Worm (Caenorhabditis elegans) whole organism, L4/young adult: ENCODE measurements around the gene tsfm-1.

ENCODE experiments used
- W03F9.2 ChIP-seq: fragments of 150-350 bp; optimal IDR thresholded peaks from 2 replicates; lab custom pipeline; 2014; ENCODE audit warnings: missing biosample characterization, missing genetic modification characterization
- dao-5 ChIP-seq: sonication (generic microtip); optimal IDR thresholded peaks from 2 replicates; lab custom pipeline; 2016; ENCODE audit warnings: missing genotype, missing genetic modification characterization, moderate library complexity, missing compliant biosample characterization
- him-1 ChIP-seq: sonication (generic microtip); optimal IDR thresholded peaks from 2 replicates; lab custom pipeline; 2016; ENCODE audit warnings: missing genotype, missing genetic modification reagents, missing genetic modification characterization, missing compliant biosample characterization

- TF ChIP-seq dao-5 (tag; lab: Kevin White, UChicago) (no peak), W03F9.2 (tag; lab: Kevin White, UChicago) (no peak), him-1 (no peak)
Observed at ce11 chrV:12287667-12288066, 16.3 kb upstream of the tsfm-1 start.
